Worm (Caenorhabditis elegans) whole organism, L4/young adult: ENCODE measurements around the gene Y82E9BR.8.
"Not testable (repeated sequence)": the region's sequence is repeated elsewhere in the genome, so short reads cannot be mapped to it uniquely, and the experiment has no call there.

ENCODE experiments used
- W03F9.2 ChIP-seq: fragments of 150-350 bp; optimal IDR thresholded peaks from 2 replicates; lab custom pipeline; 2014; ENCODE audit warnings: missing biosample characterization, missing genetic modification characterization
- dao-5 ChIP-seq: sonication (generic microtip); optimal IDR thresholded peaks from 2 replicates; lab custom pipeline; 2016; ENCODE audit warnings: missing genotype, missing genetic modification characterization, moderate library complexity, missing compliant biosample characterization
- him-1 ChIP-seq: sonication (generic microtip); optimal IDR thresholded peaks from 2 replicates; lab custom pipeline; 2016; ENCODE audit warnings: missing genotype, missing genetic modification reagents, missing genetic modification characterization, missing compliant biosample characterization

Gene Y82E9BR.8

DNA sequence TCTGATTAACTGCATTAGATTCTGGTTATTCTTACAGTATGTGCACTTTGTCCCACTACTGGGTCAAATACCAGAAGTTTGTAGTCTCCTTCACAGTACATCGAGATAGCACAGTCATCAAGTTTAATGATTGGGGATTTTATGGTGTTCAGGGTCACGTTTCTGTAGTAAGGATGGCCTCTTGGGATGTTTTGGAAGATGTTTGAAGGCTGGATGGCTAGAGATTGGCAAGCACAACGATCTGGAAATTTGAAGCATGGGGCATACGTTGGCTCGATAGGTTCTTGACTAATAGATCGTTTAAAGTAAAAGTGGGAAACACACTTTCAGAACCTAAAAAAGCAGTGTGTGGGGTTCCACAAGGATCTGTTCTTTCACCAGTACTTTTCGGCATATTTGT, at the start of gene Y82E9BR.8:
Y82E9BR.8 (minus strand) TSS at position 101 of the 400 bp plus-strand sequence.
- not testable (repeated sequence) for TF ChIP-seq him-1, dao-5, W03F9.2 (tag; lab: Kevin White, UChicago)

DNA sequence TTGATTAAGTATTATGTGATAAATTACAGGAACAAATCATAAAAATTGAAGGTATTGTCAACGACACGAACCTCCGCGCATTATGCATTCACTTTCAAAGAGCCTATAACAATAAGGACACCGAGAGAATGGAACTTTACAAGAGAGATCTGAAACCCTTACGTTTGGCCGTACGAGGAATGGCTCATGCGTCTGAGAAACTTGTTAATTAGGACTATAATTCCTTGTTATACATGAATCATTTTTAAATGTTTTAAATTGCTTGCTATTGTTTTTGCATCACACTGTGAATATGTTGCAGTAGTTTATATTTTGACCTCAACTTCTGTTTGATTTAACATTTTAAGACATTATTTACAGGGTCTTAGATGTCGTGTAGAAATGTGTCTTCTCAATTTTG, 45.2 kb upstream of the Y82E9BR.8 start, which contains the start of gene pals-18:
pals-18 (plus strand) TSS at position 301 of the 400 bp plus-strand sequence.
- no peak for TF ChIP-seq dao-5 (tag; lab: Kevin White, UChicago)
- no peak for TF ChIP-seq W03F9.2 (tag; lab: Kevin White, UChicago)
- TF ChIP-seq him-1 (tag; lab: Kevin White, UChicago): no peak

DNA sequence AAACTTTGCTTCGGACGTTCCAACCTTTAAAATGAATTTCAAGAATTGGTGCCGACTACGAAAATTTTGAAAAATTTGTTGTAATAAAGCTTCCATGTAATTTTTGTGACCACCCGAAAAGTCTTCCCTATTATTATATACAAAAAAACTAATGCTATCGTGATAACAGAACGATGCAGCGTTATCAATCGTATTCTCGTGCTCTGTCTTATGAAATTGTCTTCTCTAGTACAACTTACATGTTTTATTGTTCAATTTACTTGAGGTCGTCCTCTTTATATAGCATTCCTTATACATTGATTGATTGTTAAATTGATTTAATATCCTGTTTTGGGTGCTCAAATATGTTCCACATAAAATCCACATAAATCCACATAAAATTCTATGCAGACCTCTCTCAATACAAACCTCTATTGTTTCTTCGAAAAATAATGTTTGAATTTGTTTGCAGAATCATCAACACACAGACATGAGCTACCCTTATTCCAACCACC, 43.7 kb upstream of the Y82E9BR.8 start, which contains the start of gene pals-19:
pals-19 (plus strand) TSS at position 444 of the 494 bp plus-strand sequence.
- TF ChIP-seq W03F9.2 (tag; lab: Kevin White, UChicago): no peak
- no peak for TF ChIP-seq him-1 (tag; lab: Kevin White, UChicago)
- TF ChIP-seq dao-5 (tag; lab: Kevin White, UChicago): no peak

DNA sequence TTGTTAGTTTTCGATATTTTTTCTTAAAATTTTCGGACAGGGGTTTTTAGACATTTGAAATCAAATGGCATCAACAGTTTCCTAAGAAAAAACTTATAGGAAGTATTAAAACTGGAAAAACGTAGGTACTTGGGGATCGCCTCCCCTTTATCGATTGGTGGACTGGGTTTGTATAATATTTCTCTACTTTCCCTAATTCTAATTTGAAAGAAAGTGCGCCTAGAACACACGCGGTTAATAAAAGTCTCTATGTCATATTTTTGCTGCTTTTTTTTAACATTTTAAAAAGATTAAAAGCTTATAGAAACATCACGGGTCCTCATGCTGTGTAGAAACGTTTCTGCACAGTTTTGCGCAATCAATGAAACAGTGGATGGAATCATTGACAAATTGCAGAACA, 41.8 kb upstream of the Y82E9BR.8 start, which contains the start of gene pals-16:
pals-16 (plus strand) TSS at position 301 of the 400 bp plus-strand sequence.
- no peak for TF ChIP-seq W03F9.2 (tag; lab: Kevin White, UChicago)
- no peak for TF ChIP-seq him-1 (tag; lab: Kevin White, UChicago)
- TF ChIP-seq dao-5 (tag; lab: Kevin White, UChicago): no peak

DNA sequence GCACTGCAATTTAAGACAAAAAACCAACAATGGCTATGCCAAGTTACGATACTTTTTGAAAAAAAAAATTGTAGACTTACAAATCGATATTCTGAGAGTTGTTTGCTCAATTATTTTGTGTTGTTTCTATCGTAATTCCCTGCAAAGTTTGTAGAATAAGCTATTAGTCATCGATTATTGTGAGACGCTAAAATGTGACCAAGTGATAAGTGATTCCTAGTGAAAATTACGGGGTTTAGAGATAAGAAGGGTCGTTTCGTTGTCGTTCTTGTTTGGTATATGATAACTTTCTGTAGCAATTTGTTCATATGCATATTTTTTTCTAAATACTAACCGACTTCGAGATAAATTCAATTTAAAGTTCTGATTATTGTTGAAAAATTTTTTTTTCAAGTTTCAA, 40.3 kb upstream of the Y82E9BR.8 start:
- no peak for TF ChIP-seq him-1 (tag; lab: Kevin White, UChicago)
- TF ChIP-seq W03F9.2 (tag; lab: Kevin White, UChicago): no peak
- TF ChIP-seq dao-5 (tag; lab: Kevin White, UChicago): no peak

DNA sequence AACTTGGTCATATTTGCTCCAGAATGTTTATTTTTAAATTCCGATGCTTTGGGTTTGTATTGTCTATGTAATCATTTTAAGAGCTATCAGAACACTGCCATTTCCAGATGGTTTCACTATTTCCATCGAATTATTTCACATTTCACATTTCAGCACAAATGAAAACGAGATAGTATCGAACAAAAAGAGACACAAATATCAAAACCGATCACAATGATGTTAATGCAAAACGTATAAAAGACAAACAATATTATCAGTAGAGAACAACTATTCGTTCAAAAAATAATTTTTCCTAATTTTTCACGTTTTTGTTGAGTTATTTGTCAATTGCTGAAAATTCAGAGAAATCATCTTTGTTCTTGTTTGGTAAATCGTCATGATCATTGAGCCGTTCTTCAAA, 37.5 kb upstream of the Y82E9BR.8 start:
- TF ChIP-seq dao-5 (tag; lab: Kevin White, UChicago): no peak

DNA sequence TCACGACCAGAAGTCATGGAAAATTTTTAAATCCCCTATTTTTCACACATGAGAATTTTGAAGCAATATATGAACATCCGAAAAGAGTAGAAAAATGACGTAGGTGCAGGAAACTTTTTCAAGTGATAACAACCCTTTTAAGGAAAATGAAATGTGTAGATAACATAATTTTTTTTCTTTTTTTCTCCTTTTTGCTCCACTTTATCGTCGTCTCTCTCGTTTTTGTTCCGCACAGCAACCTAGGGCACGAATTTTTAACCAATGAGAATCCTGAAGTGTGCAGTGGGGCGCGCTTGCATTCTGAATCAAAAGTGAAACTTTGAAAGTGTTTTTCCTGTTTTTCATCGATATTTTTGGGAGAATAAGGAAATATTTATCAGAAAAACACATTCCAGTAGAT, 34.9 kb upstream of the Y82E9BR.8 start:
- TF ChIP-seq him-1 (tag; lab: Kevin White, UChicago) (no peak), W03F9.2 (tag; lab: Kevin White, UChicago) (no peak), dao-5 (tag; lab: Kevin White, UChicago) (no peak)

DNA sequence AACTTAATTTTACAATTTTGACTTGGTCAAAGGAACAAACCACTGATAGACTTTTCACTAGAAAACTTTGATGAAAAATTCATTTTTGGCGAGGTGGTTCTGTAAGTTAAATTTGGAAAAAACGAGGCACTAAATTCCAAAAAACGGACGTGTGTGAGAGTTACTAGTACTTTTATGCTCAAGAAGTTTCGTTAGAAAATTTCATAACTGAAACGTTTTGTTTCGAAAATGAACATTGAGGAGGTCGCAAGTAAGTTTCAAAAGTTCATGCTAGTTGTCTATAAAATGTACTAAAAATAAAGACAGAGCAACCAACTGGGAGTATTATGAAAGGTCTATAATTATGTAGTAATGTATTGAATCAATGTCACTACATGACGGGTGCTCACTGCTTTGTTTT, 33.9 kb upstream of the Y82E9BR.8 start, which contains the start of gene pals-17:
pals-17 (minus strand) TSS at position 101 of the 400 bp plus-strand sequence.
- TF ChIP-seq W03F9.2 (tag; lab: Kevin White, UChicago) (no peak), dao-5 (tag; lab: Kevin White, UChicago) (no peak), him-1 (tag; lab: Kevin White, UChicago) (no peak)

DNA sequence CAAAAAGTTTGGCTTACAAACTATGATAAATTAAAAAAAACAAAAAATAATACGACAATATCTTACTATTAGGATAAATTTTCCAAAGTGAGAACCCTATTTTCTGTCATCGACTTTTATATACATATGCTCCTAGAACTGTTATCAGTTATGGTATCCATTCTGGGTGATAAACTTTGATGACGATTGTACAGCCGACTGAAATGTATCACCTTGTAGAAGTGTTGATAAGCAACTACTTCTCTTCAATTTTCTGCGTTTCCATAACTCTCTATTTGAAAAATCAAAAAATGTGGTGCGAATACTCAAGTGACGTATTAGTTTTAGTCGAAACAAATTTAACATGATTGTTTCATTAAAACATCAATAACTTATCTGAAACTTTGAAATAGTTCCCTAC, 32.1 kb upstream of the Y82E9BR.8 start:
- no peak for TF ChIP-seq him-1 (tag; lab: Kevin White, UChicago)
- TF ChIP-seq W03F9.2 (tag; lab: Kevin White, UChicago): no peak
- no peak for TF ChIP-seq dao-5 (tag; lab: Kevin White, UChicago)

DNA sequence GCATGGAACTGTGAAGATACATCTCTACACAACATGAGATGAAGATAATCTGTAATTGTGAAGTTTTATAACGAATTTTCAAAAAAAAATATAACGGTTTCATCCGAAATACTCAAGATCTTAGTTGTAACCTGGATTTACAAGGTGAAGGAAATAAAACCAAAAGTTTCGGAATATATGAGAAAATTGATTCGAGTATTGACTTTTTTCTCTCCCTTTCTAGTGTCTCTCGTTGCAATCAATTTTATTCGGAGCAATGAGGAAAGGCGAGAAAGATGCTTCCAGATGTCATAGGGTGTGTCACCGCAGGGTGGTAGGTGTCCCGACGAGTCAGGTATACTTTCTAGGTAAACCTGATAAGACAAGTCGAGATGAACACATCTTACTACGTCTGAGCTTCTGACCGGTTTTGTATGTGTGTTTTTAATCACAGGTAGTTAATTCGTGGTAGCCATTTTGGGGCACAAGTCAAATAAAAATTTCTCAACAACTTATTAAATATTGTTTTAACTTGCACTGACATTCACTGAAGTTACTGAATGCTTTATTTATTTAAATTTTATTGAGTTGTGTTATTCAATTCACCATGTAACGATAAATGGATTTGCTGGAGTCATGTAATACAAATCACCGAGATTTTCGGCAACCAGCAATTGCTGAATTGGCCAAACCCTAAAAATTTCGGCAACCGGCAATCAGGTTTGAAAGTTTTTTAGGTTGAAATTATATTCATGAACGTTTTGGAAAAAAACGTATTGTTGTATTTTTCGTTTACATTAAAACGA, 30.6 kb upstream of the Y82E9BR.8 start, which contains the start of gene pals-20:
pals-20 (minus strand) TSS at position 51 of the 785 bp plus-strand sequence.
- TF ChIP-seq dao-5 (tag; lab: Kevin White, UChicago): no peak
- TF ChIP-seq W03F9.2 (tag; lab: Kevin White, UChicago): no peak
- no peak for TF ChIP-seq him-1 (tag; lab: Kevin White, UChicago)

DNA sequence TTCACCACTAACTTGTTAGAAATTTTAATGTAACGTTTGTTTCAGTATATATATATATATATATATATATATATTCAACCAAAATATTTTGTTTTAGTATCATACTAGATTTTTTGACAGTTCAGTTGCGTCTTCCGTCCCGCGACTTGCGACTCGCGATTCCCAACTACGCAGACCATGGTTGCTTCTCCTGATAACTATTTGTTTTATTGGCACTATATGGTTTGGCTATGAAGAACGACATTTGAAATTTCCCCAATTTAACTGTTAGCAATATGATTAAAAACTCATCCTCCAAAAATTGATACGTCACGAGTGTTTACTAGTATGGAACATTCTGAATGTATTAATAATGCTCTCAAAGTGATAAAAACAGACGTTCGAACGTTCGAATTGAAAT, 26.8 kb upstream of the Y82E9BR.8 start:
- TF ChIP-seq dao-5 (tag; lab: Kevin White, UChicago) (no peak), him-1 (tag; lab: Kevin White, UChicago) (no peak), W03F9.2 (tag; lab: Kevin White, UChicago) (no peak)

DNA sequence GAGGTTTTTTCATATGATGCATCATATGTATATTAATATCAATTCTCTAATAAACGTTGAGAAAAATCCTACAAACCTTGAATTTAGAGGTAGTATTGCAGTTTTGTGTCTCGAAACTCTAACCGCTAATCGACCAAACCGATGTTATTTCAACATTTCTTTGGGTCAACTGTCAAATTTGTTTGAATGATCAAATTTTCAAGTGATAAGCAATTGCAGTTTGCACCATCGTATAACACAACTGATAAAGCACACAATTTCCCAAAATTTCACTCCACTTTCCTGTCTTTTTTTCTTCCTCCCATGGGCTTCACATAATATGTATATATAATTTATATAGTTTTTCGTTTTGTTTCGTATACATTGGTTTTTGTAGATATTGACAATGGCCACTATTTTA, 26.2 kb upstream of the Y82E9BR.8 start, which contains the start of the genes fbxa-138 and Y82E9BR.5:
fbxa-138 (minus strand) TSS at position 161 of the 400 bp plus-strand sequence.
Y82E9BR.5 (plus strand) TSS at position 279 of the 400 bp plus-strand sequence.
- no peak for TF ChIP-seq dao-5 (tag; lab: Kevin White, UChicago)
- no peak for TF ChIP-seq W03F9.2 (tag; lab: Kevin White, UChicago)
- no peak for TF ChIP-seq him-1 (tag; lab: Kevin White, UChicago)

DNA sequence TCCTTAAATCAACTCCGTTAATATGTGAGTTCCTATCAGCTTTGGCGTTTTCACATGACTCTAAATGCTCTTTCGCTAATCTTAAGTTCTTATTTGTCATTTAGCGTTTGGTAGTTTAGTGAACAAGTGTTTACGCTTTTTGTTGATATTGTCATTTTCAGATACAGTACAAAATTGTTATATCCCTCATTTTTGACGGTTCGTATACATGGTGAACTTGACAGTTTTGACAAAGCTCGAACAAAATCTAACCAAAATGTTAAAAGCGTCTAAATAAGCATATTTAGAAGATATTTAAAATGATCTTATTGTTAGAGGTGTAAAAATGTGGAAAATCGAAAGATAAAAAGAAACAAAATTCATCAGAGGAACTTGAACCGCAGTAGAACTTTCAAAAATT, 25.6 kb upstream of the Y82E9BR.8 start:
- TF ChIP-seq dao-5 (tag; lab: Kevin White, UChicago): no peak
- no peak for TF ChIP-seq W03F9.2 (tag; lab: Kevin White, UChicago)
- no peak for TF ChIP-seq him-1 (tag; lab: Kevin White, UChicago)
